Fruit fly (Drosophila melanogaster) whole organism: ENCODE measurements around the gene Gga.

Experiments
- CG8478 ChIP-seq: fragments of >200 bp; optimal IDR thresholded peaks from 2 replicates; lab custom pipeline; 2018; ENCODE audit warnings: inconsistent platforms
- Dll ChIP-seq: fragments of >200 bp; optimal IDR thresholded peaks from 2 replicates; lab custom pipeline; 2017
- EcR ChIP-seq, 2 experiments: fragments of >200 bp; optimal IDR thresholded peaks; 2 replicates each; lab custom pipeline; 2017; ENCODE audit warnings: missing biosample characterization in 2 of 2, missing genetic modification characterization in 2 of 2, missing genetic modification reagents in 2 of 2
- pan ChIP-seq: fragments of >200 bp; optimal IDR thresholded peaks from 2 replicates; lab custom pipeline; 2017
- psq ChIP-seq: fragments of >200 bp; optimal IDR thresholded peaks from 2 replicates; lab custom pipeline; 2017
- usp ChIP-seq: fragments of >200 bp; optimal IDR thresholded peaks from 2 replicates; lab custom pipeline; 2017; ENCODE audit warnings: missing biosample characterization, missing genetic modification characterization, mixed read lengths

Gga gene

DNA sequence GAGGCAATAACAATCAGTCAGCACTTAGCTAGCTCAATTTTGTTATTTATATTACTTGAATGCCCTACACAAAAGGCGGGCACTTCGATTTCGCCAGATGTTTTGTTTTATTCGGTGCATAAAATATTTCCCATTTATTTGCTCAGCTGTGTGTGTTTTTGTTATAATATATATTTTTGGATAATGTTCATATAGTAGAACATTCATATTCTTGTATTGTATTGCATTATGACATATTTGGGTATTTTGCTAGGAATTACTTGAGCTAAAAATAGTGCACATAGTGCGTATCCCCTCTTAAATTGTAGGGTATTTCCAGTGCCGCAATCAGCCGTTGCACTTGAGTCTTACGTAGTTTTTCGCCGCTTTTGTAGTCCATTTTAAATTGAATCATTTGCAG lies 10.9 kb upstream of the Gga start:
- TF ChIP-seq usp (GFP tag; lab: Kevin White, UChicago) (no peak), Dll (lab: Kevin White, UChicago) (no peak), CG8478 (no peak), pan (lab: Kevin White, UChicago) (no peak), psq (no peak), EcR (GFP tag; optimal IDR thresholded peaks at IDR 0.05; lab: Kevin White, UChicago) (no peak)

DNA sequence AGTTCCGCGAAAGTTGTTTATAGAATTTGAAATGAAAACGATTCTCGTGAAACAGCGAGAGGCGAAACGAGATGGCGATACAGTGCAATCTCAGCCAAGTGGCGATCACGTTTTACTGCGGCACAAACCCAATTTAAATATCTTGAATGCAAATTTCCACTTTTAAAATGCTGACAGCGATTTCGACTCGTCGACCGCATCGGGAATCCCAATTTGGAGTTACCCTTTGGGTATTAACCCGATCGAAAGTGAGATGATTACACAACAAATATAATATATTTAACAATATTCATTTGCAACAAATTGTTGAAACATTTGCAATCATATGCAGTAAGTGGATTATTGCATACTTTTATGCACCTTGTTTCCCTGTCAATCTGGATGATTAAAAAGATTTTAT lies 10.2 kb upstream of the Gga start:
- TF ChIP-seq psq: no peak
- no peak for TF ChIP-seq EcR (GFP tag; optimal IDR thresholded peaks at IDR 0.05; lab: Kevin White, UChicago)

DNA sequence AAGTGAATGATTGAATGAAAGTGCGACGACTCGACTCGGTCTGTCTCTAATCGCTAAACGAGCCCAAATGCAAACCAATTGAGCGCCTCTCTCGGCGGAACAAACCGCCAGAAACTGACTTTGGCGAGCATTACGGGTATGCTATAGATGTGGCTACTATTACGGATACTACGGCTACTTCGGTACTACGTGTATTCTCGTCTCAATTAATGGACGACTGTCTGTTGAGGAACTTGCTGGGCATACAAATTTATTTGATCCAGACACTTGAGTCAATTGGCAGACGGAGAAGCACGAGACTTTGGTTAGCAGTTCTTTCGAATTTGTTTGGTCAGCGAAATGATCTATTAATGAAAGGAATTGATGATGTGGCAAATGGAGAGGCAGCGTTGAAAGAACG lies 6.4 kb upstream of the Gga start:
- TF ChIP-seq EcR (GFP tag; optimal IDR thresholded peaks at IDR 0.05; lab: Kevin White, UChicago) (no peak), psq (no peak), CG8478 (no peak), pan (lab: Kevin White, UChicago) (no peak), usp (GFP tag; lab: Kevin White, UChicago) (no peak), Dll (lab: Kevin White, UChicago) (no peak)

DNA sequence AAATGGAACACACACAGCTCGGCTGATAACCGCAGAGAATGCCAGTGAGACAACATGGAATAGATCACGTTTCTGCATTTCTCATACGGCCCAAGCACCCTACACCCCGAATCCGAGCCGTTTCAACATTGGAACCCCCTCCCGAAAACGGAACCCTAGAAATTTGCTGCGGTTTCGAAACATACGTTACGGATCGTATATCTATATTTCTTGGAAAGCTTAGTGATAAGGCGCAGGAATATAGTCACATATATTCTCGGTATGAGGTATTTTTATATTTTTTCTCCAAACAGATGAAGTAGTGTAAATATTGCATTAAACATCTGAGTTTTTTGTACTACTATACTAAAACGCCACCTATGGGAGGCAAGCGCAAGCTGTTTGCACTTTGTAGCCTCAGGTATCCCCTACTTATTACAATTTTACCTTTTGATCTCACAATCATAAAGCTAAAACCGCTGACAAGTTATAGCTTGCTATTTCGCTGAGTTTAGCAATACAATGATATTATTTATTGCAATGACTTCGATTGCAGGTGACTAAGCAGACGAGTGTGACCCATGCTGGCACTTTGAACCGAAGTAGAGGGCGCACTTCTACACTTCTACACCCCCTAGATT lies 5.4 kb upstream of the Gga start:
- TF ChIP-seq pan (lab: Kevin White, UChicago): no peak
- no peak for TF ChIP-seq CG8478
- no peak for TF ChIP-seq Dll (lab: Kevin White, UChicago)
- no peak for TF ChIP-seq psq
- TF ChIP-seq EcR (GFP tag; optimal IDR thresholded peaks at IDR 0.05; lab: Kevin White, UChicago): no peak
- TF ChIP-seq usp (GFP tag; lab: Kevin White, UChicago): no peak

DNA sequence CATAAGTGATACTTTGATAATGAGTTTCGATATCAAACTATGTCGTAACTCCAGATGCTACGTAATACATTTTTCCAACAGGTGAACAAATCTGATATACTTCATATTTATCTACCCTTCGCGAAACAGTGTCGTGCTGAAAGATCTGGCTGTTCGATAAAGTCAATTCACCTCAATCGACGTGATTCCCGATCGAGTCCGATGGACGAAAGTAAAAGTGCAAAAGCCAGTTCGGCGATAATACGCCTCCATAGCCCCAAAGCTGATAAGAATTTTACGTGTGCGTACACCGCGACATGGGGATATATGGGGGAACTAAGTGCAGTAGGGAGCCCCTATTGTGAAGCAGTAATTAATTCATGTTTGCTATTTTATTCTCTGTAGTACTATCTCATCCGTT lies 2.7 kb upstream of the Gga start:
- TF ChIP-seq psq (no peak), Dll (lab: Kevin White, UChicago) (no peak), CG8478 (no peak), pan (lab: Kevin White, UChicago) (no peak), EcR (GFP tag; optimal IDR thresholded peaks at IDR 0.05; lab: Kevin White, UChicago) (no peak), usp (GFP tag; lab: Kevin White, UChicago) (no peak)

DNA sequence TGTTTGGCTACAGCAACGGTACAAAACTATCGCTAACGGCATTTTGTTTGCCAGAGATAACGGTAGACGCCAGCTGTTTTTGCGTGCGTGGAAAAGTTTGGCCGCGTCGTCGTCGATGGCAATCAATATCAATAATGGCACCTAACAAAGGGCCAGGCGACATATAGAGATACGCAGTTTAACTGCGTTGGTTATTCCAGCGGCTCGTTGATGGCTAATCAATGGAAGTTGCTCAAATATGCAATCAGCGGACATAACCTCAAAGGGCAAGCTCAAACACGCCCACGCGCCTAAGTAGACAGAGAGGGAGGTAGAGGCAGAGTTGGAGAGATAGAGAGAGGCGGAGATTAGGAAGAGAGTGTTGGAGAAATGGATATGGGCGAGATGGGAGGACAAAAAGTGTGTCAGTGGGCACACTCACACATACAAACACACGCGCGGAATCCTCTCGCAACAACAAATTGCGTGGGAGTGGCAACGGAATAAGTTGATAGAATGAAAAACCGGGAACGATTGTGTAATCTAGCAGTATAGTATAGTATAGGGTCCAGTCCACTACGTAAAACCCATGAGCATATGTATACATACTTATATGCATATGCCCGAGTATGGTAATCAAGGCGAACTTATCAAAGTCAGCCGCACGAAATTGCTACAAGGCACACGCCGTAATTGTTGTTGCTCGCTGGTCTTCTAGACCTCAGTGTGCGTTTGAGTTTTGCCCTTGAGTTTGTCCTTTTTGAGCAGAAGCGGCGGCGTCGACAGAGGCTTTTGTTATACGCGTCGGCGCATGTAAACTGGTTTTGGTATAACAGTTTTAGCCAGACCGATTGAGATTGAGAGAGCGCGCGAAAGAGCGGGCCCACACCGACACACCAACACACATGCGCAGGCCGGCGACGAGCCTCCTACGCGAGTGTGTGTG lies 1.4 kb upstream of the Gga start:
- TF ChIP-seq CG8478: no peak
- no peak for TF ChIP-seq psq
- TF ChIP-seq pan (lab: Kevin White, UChicago): no peak
- TF ChIP-seq usp (GFP tag; lab: Kevin White, UChicago): no peak
- TF ChIP-seq EcR (GFP tag; optimal IDR thresholded peaks at IDR 0.05; lab: Kevin White, UChicago): no peak

DNA sequence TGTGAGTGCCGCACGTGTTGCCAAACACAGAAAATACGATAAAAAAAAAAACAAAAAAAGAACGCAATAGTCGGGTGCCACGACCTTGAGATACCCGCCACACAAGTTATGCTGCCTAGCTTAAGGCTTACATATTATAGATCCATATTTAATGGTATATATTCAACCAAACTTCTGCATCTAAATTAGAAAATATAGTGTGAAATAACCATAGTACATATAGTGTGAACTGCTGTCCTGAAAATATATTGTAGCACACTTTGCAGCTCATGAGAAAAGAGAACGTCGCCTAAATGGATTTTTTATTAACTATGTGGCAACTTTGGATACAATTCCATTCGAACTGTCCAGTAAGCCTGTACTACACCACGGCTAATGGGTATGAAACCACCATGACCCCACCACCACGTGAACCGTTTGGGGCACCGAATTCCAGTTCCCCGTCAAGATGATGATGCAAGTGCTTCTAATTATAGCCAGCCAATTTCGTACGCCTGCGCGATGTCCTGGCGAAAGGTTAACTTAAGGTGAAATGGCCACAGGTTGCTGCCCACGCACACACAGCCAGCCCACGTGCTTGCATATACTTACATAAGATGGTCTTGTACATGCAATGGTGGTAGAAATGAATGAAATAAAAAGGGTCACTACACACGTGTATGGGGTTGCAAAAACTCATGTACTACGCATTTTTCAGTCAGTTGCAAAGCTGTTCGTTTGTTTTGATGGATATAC lies 580 bp upstream of the Gga start:
- TF ChIP-seq Dll (lab: Kevin White, UChicago) (no peak), psq (no peak), pan (lab: Kevin White, UChicago) (peak; percentile 66), usp (GFP tag; lab: Kevin White, UChicago) (no peak), EcR (GFP tag; optimal IDR thresholded peaks at IDR 0.05; lab: Kevin White, UChicago) (no peak), CG8478 (no peak)

DNA sequence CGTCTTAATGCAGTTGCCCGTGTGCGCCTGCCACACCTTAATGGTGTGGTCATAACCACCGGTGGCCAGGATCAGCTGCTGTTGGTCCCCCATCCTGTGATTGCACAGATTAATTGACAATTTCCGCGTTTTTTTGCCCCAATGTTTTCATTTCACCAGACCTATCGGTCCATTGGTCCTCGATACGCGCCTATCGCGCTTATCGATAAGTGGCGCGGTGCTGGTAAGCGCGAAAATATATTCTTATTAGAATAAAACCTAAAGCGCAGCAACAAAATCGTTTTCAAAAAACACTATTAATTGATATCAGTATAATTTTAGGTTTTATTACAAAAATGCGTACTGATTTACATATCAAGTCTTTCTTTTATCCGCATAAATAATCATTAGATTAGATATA lies 5.0 kb downstream of the Gga start, which contains the start of gene Lst8:
TSS of gene Lst8 (minus strand) at position 187 of the 400 bp plus-strand sequence.
- TF ChIP-seq usp (GFP tag; lab: Kevin White, UChicago) (no peak), EcR (GFP tag; optimal IDR thresholded peaks at IDR 0.05; lab: Kevin White, UChicago) (no peak)

DNA sequence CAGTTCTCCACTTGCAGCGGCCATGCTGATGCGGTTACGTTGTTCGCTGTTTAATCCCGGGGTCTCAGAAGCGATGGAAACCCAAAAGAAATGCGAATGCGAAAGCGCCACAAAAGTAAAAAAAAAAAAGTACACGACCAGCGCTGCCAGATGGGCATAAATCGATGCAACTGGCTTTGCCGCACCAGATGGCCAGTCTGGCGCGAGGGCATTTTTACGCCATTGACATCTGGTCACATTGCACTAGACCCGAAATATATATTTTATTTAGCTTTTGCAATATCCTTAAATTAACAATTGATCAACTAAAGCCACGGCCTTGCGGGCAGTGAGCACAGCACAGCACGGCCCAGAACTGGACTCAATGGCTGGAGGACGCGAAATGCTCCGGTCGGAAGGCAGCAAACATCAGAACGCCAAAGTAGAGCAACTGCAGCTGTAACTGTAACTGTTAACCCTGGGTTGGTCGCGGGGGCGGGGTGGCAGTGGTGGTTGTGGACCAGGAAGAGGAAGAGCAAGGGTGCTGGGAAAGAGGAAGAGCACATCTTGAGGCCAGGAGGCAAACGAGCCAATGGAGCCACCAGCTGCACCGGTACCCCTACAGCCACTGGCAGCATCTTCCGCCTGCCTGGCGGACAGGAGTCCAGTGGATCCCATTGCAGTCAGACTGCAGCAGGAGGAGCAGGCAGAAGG lies 8.0 kb downstream of the Gga start, which contains the start of the genes LysRS and Hecw:
TSS of gene LysRS (minus strand) at position 158 of the 693 bp plus-strand sequence.
TSS of gene Hecw (plus strand) at position 220 of the 693 bp plus-strand sequence.
- TF ChIP-seq psq (no peak), CG8478 (no peak), EcR (GFP tag; optimal IDR thresholded peaks at IDR 0.05; lab: Kevin White, UChicago) (no peak), usp (GFP tag; lab: Kevin White, UChicago) (no peak), pan (lab: Kevin White, UChicago) (no peak), Dll (lab: Kevin White, UChicago) (no peak)

DNA sequence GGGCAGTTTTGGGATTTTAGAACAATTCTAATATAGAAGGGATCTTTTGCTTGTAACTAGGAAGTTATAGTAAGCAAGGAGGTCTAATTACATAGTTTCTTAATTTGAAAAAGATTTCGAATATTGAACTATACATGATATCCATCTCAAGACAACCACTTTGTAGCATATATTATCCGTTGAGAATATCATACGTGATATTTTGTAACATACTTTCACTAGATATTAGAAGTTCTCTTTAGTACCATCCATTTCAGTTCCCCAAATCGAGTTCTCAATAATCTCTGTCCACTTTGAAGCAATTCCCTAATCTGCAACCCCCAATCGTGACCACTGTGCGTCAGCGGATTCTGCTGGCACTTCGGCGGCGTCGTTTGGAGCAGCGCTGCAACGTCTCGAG lies 14.6 kb downstream of the Gga start:
- TF ChIP-seq Dll (lab: Kevin White, UChicago): no peak
- TF ChIP-seq usp (GFP tag; lab: Kevin White, UChicago): no peak
- no peak for TF ChIP-seq EcR (GFP tag; optimal IDR thresholded peaks at IDR 0.05; lab: Kevin White, UChicago)
- no peak for TF ChIP-seq psq
- no peak for TF ChIP-seq pan (lab: Kevin White, UChicago)

DNA sequence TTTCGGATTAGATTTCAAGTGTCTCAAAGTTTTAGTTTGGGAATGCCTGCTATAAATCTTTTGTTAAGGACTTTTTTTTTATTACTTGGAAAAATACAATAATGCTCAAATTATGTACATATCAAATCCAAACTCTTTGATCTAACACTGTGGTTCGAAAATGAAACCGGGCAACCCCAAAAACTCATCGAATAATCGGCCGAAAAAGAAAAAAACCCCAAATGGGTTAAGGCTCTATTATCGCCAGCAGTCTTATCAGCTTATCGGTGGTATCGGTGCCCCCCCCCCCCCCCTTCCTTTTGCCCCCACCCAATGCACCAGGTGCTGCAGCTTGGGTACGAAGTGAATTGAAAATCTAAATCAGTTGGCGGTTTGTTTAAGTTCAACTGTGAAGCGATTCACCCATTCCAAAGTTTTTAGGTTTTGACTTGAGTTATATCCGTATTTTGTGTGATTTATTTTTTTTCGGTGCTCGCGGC lies 16.8 kb downstream of the Gga start:
- TF ChIP-seq usp (GFP tag; lab: Kevin White, UChicago) (no peak), EcR (GFP tag; optimal IDR thresholded peaks at IDR 0.05; lab: Kevin White, UChicago) (no peak), pan (lab: Kevin White, UChicago) (no peak), psq (no peak), Dll (lab: Kevin White, UChicago) (no peak), CG8478 (no peak)
